Fruit fly (Drosophila melanogaster) whole organism: ENCODE measurements around the gene Duox.

Experiments
- CG8478 ChIP-seq: fragments of >200 bp; optimal IDR thresholded peaks from 2 replicates; lab custom pipeline; 2018; ENCODE audit warnings: inconsistent platforms
- Dll ChIP-seq: fragments of >200 bp; optimal IDR thresholded peaks from 2 replicates; lab custom pipeline; 2017
- EcR ChIP-seq, 2 experiments: fragments of >200 bp; optimal IDR thresholded peaks; 2 replicates each; lab custom pipeline; 2017; ENCODE audit warnings: missing biosample characterization in 2 of 2, missing genetic modification characterization in 2 of 2, missing genetic modification reagents in 2 of 2
- pan ChIP-seq: fragments of >200 bp; optimal IDR thresholded peaks from 2 replicates; lab custom pipeline; 2017
- psq ChIP-seq: fragments of >200 bp; optimal IDR thresholded peaks from 2 replicates; lab custom pipeline; 2017
- usp ChIP-seq: fragments of >200 bp; optimal IDR thresholded peaks from 2 replicates; lab custom pipeline; 2017; ENCODE audit warnings: missing biosample characterization, missing genetic modification characterization, mixed read lengths

Duox gene

DNA sequence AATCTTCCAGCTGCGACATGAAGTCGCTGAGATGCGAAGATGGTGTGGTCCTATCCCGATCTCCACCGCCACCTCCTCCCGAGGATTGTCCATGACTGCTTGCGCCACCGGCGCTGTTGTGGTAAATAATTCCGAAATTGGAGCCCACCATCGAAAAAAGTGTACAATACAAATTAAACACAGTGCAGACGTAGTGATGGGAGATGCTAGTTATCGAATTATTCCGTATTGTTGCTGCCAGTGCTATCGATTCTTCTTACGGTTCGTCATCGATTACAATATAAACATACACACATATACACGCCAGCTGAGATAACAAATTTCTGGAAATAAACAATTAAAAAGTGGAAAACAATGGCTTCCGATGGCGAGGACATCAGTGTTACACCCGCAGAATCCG lies 62.4 kb downstream of the Duox start, which contains the start of the genes Taf10b and Taf10:
Taf10b (minus strand) TSS at position 219 of the 400 bp plus-strand sequence.
Taf10 (plus strand) TSS at position 264 of the 400 bp plus-strand sequence.
- TF ChIP-seq CG8478 (lab: Kevin White, UChicago) (no peak), usp (no peak), psq (lab: Kevin White, UChicago) (no peak), EcR (GFP tag; optimal IDR thresholded peaks at IDR 0.05; lab: Kevin White, UChicago) (no peak), Dll (lab: Kevin White, UChicago) (no peak), pan (lab: Kevin White, UChicago) (no peak)
